Worm (Caenorhabditis elegans) whole organism, mixed stage, embryonic: ENCODE measurements around the gene nkb-3.

Experiments
- blmp-1 ChIP-seq: fragments of 150-350 bp; optimal IDR thresholded peaks from 2 replicates; lab custom pipeline; 2014; ENCODE audit warnings: missing biosample characterization, missing genetic modification characterization
- ceh-39 ChIP-seq: fragments of 150-350 bp; optimal IDR thresholded peaks from 2 replicates; lab custom pipeline; 2014; ENCODE audit warnings: missing biosample characterization, missing genetic modification characterization
- ces-1 ChIP-seq: fragments of 150-350 bp; optimal IDR thresholded peaks from 2 replicates; lab custom pipeline; 2014; ENCODE audit warnings: missing biosample characterization, missing genetic modification reagents, missing genetic modification characterization
- cnd-1 ChIP-seq: fragments of 200-800 bp; sonication (Bioruptor generic); optimal IDR thresholded peaks from 2 replicates; lab custom pipeline; 2018; ENCODE audit warnings: mild to moderate bottlenecking, missing genetic modification characterization, missing compliant biosample characterization
- lin-13 ChIP-seq: fragments of 150-350 bp; optimal IDR thresholded peaks from 2 replicates; lab custom pipeline; 2014; ENCODE audit warnings: missing biosample characterization, missing genetic modification characterization
- nhr-12 ChIP-seq: fragments of 150-350 bp; optimal IDR thresholded peaks from 2 replicates; lab custom pipeline; 2014; ENCODE audit warnings: missing biosample characterization, missing genetic modification characterization
- nhr-28 ChIP-seq: fragments of 150-350 bp; optimal IDR thresholded peaks from 2 replicates; lab custom pipeline; 2014; ENCODE audit warnings: missing biosample characterization, missing genetic modification characterization
- sem-2 ChIP-seq: fragments of 200-800 bp; sonication (Bioruptor generic); optimal IDR thresholded peaks from 2 replicates; lab custom pipeline; 2018; ENCODE audit warnings: mild to moderate bottlenecking, missing genetic modification characterization, missing compliant biosample characterization
- snpc-4 ChIP-seq: fragments of 150-350 bp; optimal IDR thresholded peaks from 2 replicates; lab custom pipeline; 2014; ENCODE audit warnings: missing biosample characterization, missing genetic modification characterization
- unc-39 ChIP-seq: fragments of 150-350 bp; optimal IDR thresholded peaks from 2 replicates; lab custom pipeline; 2014; ENCODE audit warnings: missing biosample characterization, missing genetic modification characterization
- unc-62 ChIP-seq: fragments of 150-350 bp; optimal IDR thresholded peaks from 2 replicates; lab custom pipeline; 2014; ENCODE audit warnings: missing biosample characterization, missing genetic modification reagents, missing genetic modification characterization
- ztf-11 ChIP-seq: fragments of 150-350 bp; optimal IDR thresholded peaks from 2 replicates; lab custom pipeline; 2014; ENCODE audit warnings: missing biosample characterization, missing genetic modification characterization

- no peak for TF ChIP-seq cnd-1 (tag; lab: Kevin White, UChicago)
- TF ChIP-seq unc-62 (GFP tag; lab: Kevin White, UChicago), result no peak
- TF ChIP-seq unc-39 (tag; lab: Kevin White, UChicago), result no peak
- TF ChIP-seq blmp-1 (tag; lab: Kevin White, UChicago), result no peak
- no peak for TF ChIP-seq lin-13 (tag; lab: Kevin White, UChicago)
- no peak for TF ChIP-seq ces-1
- TF ChIP-seq nhr-12 (tag; lab: Kevin White, UChicago), result no peak
- no peak for TF ChIP-seq ztf-11
- TF ChIP-seq nhr-28, result no peak
- TF ChIP-seq snpc-4 (tag; lab: Kevin White, UChicago), result no peak
- TF ChIP-seq ceh-39 (tag; lab: Kevin White, UChicago), result no peak
- TF ChIP-seq sem-2, result no peak
Measured at ce11 chrX:13716313-13716712, 54.0 kb downstream of the nkb-3 start.
